Worm (Caenorhabditis elegans) whole organism, L4 larva: ENCODE data around the gene ash-2.

Experiments used
- F37D6.2 ChIP-seq: sonication (generic microtip); optimal IDR thresholded peaks from 2 replicates; lab custom pipeline; 2016; ENCODE audit warnings: mild to moderate bottlenecking, missing genetic modification characterization, missing compliant biosample characterization
- T20F7.1 ChIP-seq: fragments of 200-800 bp; sonication (Bioruptor generic); optimal IDR thresholded peaks from 2 replicates; lab custom pipeline; 2018; ENCODE audit warnings: mild to moderate bottlenecking, missing genetic modification characterization, missing compliant biosample characterization
- T26A8.4 ChIP-seq: fragments of 200-800 bp; sonication (Bioruptor generic); IDR thresholded peaks from 2 replicates; pipeline ENCODE4 v1.3.6; 2022; ENCODE audit warnings: missing genetic modification characterization, missing compliant biosample characterization
- Y105C5A.15 ChIP-seq: fragments of 200-800 bp; sonication (Bioruptor generic); IDR thresholded peaks from 2 replicates; pipeline ENCODE4 v1.3.6; 2022; ENCODE audit warnings: missing genetic modification characterization, missing compliant biosample characterization
- ZK546.5 ChIP-seq, 2 experiments: sonication (generic microtip); optimal IDR thresholded peaks; 2 replicates each; lab custom pipeline; 2017; ENCODE audit warnings: missing biosample characterization in 2 of 2, missing genetic modification characterization in 2 of 2
- ama-1 ChIP-seq: fragments of 150-350 bp; optimal IDR thresholded peaks from 2 replicates; lab custom pipeline; 2014; ENCODE audit warnings: inconsistent platforms, mixed read lengths
- arid-1 ChIP-seq: fragments of 200-800 bp; sonication (Bioruptor generic); conservative IDR thresholded peaks from 2 replicates; pipeline ENCODE4 v1.3.6; 2022; ENCODE audit warnings: missing genetic modification reagents, missing genetic modification characterization, missing compliant biosample characterization
- ceh-82 ChIP-seq: sonication (generic microtip); optimal IDR thresholded peaks from 2 replicates; lab custom pipeline; 2017; ENCODE audit warnings: missing biosample characterization, missing genetic modification characterization
- ctbp-1 ChIP-seq: fragments of 200-800 bp; sonication (Bioruptor generic); IDR thresholded peaks from 2 replicates; pipeline ENCODE4 v1.3.6; 2022; ENCODE audit warnings: missing genetic modification reagents, missing genetic modification characterization, missing compliant biosample characterization
- dmd-6 ChIP-seq: fragments of 200-800 bp; sonication (Bioruptor generic); IDR thresholded peaks from 2 replicates; pipeline ENCODE4 v1.3.6; 2022; ENCODE audit warnings: missing genetic modification reagents, missing genetic modification characterization, missing compliant biosample characterization
- dmd-8 ChIP-seq: fragments of 200-800 bp; sonication (Bioruptor generic); IDR thresholded peaks from 2 replicates; pipeline ENCODE4 v1.3.6; 2022; ENCODE audit warnings: missing genetic modification characterization, missing compliant biosample characterization
- egl-43 ChIP-seq: fragments of 200-800 bp; sonication (Bioruptor generic); IDR thresholded peaks from 2 replicates; pipeline ENCODE4 v1.3.6; 2022; ENCODE audit warnings: missing genetic modification reagents, missing genetic modification characterization, missing compliant biosample characterization
- hlh-11 ChIP-seq: fragments of 200-800 bp; sonication (Bioruptor generic); optimal IDR thresholded peaks from 2 replicates; lab custom pipeline; 2018; ENCODE audit warnings: mild to moderate bottlenecking, missing genetic modification characterization, missing compliant biosample characterization
- lin-13 ChIP-seq: fragments of 150-350 bp; optimal IDR thresholded peaks from 2 replicates; lab custom pipeline; 2014; ENCODE audit warnings: missing biosample characterization, missing genetic modification reagents, missing genetic modification characterization
- lin-29 ChIP-seq: fragments of 200-800 bp; sonication (Bioruptor generic); IDR thresholded peaks from 2 replicates; pipeline ENCODE4 v1.3.6; 2022; ENCODE audit warnings: missing genetic modification reagents, missing genetic modification characterization, missing compliant biosample characterization
- lin-39 ChIP-seq: fragments of 150-350 bp; optimal IDR thresholded peaks from 2 replicates; lab custom pipeline; 2014; ENCODE audit warnings: missing biosample characterization, missing genetic modification reagents, missing genetic modification characterization
- lsy-2 ChIP-seq, 2 experiments: fragments of 150-350 bp in 1 of 2; sonication (generic microtip) in 1 of 2; optimal IDR thresholded peaks; 2 replicates each; lab custom pipeline; 2014 to 2017; ENCODE audit warnings: missing biosample characterization in 2 of 2, missing genetic modification characterization in 2 of 2
- mdt-29 ChIP-seq: fragments of 200-800 bp; sonication (Bioruptor generic); IDR thresholded peaks from 2 replicates; pipeline ENCODE4 v1.3.6; 2022; ENCODE audit warnings: missing genetic modification reagents, missing genetic modification characterization, missing compliant biosample characterization
- mes-2 ChIP-seq: sonication (generic microtip); optimal IDR thresholded peaks from 2 replicates; lab custom pipeline; 2016; ENCODE audit warnings: missing genotype, mild to moderate bottlenecking, missing genetic modification characterization, missing compliant biosample characterization; ENCODE audit not compliant: poor library complexity, severe bottlenecking
- mxl-2 ChIP-seq: fragments of 200-800 bp; sonication (Bioruptor generic); conservative IDR thresholded peaks from 2 replicates; pipeline ENCODE4 v1.3.6; 2022; ENCODE audit warnings: missing genetic modification reagents, missing genetic modification characterization, missing compliant biosample characterization
- mxl-3 ChIP-seq: fragments of 200-800 bp; sonication (Bioruptor generic); optimal IDR thresholded peaks from 2 replicates; lab custom pipeline; 2018; ENCODE audit warnings: mild to moderate bottlenecking, missing genetic modification characterization, missing compliant biosample characterization
- nhr-11 ChIP-seq: fragments of 150-350 bp; optimal IDR thresholded peaks from 2 replicates; lab custom pipeline; 2014; ENCODE audit warnings: missing biosample characterization, missing genetic modification characterization
- nhr-111 ChIP-seq: fragments of 200-800 bp; sonication (Bioruptor generic); optimal IDR thresholded peaks from 2 replicates; lab custom pipeline; 2018; ENCODE audit warnings: mild to moderate bottlenecking, missing genetic modification characterization, missing compliant biosample characterization
- nhr-48 ChIP-seq: sonication (generic microtip); optimal IDR thresholded peaks from 2 replicates; lab custom pipeline; 2016; ENCODE audit warnings: mild to moderate bottlenecking, missing genetic modification characterization, missing compliant biosample characterization
- nhr-76 ChIP-seq: fragments of 150-350 bp; optimal IDR thresholded peaks from 2 replicates; lab custom pipeline; 2014; ENCODE audit warnings: missing biosample characterization, missing genetic modification characterization
- nhr-77 ChIP-seq: fragments of 150-350 bp; optimal IDR thresholded peaks from 2 replicates; lab custom pipeline; 2014; ENCODE audit warnings: missing biosample characterization, missing genetic modification characterization
- pha-4 ChIP-seq, 2 experiments: fragments of 150-350 bp in 1 of 2; fragments of 200-800 bp in 1 of 2; sonication (Bioruptor generic) in 1 of 2; IDR thresholded peaks in 1 of 2; optimal IDR thresholded peaks in 1 of 2; 2 replicates each; pipeline versions ENCODE4 v1.3.6 to Lab custom; 2014 to 2022; ENCODE audit warnings: missing genetic modification characterization in 2 of 2, missing genetic modification reagents in 2 of 2, missing biosample characterization in 1 of 2, missing compliant biosample characterization in 1 of 2
- rbr-2 ChIP-seq: sonication (generic microtip); optimal IDR thresholded peaks from 2 replicates; lab custom pipeline; 2016; ENCODE audit warnings: missing genotype, missing genetic modification characterization, missing compliant biosample characterization
- saeg-2 ChIP-seq: fragments of 200-800 bp; sonication (Bioruptor generic); IDR thresholded peaks from 2 replicates; pipeline ENCODE4 v1.3.6; 2022; ENCODE audit warnings: missing genetic modification reagents, missing genetic modification characterization, missing compliant biosample characterization
- sdz-12 ChIP-seq: fragments of 200-800 bp; sonication (Bioruptor generic); optimal IDR thresholded peaks from 2 replicates; lab custom pipeline; 2018; ENCODE audit warnings: mild to moderate bottlenecking, missing genetic modification characterization, missing compliant biosample characterization
- set-16 ChIP-seq: fragments of 200-800 bp; sonication (Bioruptor generic); IDR thresholded peaks from 2 replicates; pipeline ENCODE4 v1.3.6; 2022; ENCODE audit warnings: missing genetic modification reagents, missing genetic modification characterization, missing compliant biosample characterization
- snpc-1.2 ChIP-seq: fragments of 200-800 bp; sonication (Bioruptor generic); IDR thresholded peaks from 2 replicates; pipeline ENCODE4 v1.3.6; 2022; ENCODE audit warnings: missing genetic modification reagents, missing genetic modification characterization, missing compliant biosample characterization
- tra-1 ChIP-seq: fragments of 200-800 bp; sonication (Bioruptor generic); IDR thresholded peaks from 2 replicates; pipeline ENCODE4 v1.3.6; 2022; ENCODE audit warnings: missing genetic modification reagents, missing genetic modification characterization, missing compliant biosample characterization
- zfp-3 ChIP-seq: fragments of 200-800 bp; sonication (Bioruptor generic); conservative IDR thresholded peaks from 2 replicates; pipeline ENCODE4 v1.3.6; 2022; ENCODE audit warnings: missing genetic modification reagents, missing genetic modification characterization, missing compliant biosample characterization
- zip-11 ChIP-seq: fragments of 200-800 bp; sonication (Bioruptor generic); IDR thresholded peaks from 2 replicates; pipeline ENCODE4 v1.3.6; 2022; ENCODE audit warnings: missing genetic modification characterization, missing compliant biosample characterization
- ztf-11 ChIP-seq: fragments of 150-350 bp; optimal IDR thresholded peaks from 2 replicates; lab custom pipeline; 2014; ENCODE audit warnings: missing biosample characterization, missing genetic modification characterization
- ztf-7 ChIP-seq: fragments of 150-350 bp; optimal IDR thresholded peaks from 2 replicates; lab custom pipeline; 2014; ENCODE audit warnings: missing biosample characterization, missing genetic modification characterization

ash-2 gene

ce11 chrII:11974048-11974995, 5.3 kb upstream of the ash-2 start (continued):
- TF ChIP-seq ama-1 (lab: Kevin White, UChicago) (no peak), ztf-7 (tag; lab: Kevin White, UChicago) (no peak), lin-13 (GFP tag; lab: Kevin White, UChicago) (peak; percentile 23), tra-1 (GFP tag; lab: Robert Waterston, UW) (peak; percentile 54; the same call in 1 of the 2 replicates), snpc-1.2 (GFP tag; lab: Robert Waterston, UW) (0 out of 2 replicates have a peak, but pooled peaks have one; percentile 33), saeg-2 (GFP tag; lab: Robert Waterston, UW) (peak; percentile 40; the same call in 1 of the 2 replicates), ztf-11 (tag; lab: Kevin White, UChicago) (no peak), ctbp-1 (GFP tag; lab: Robert Waterston, UW) (peak; percentile 6), rbr-2 (tag; lab: Kevin White, UChicago) (peak; percentile 41), dmd-8 (no peak), lin-39 (tag; lab: Kevin White, UChicago) (peak; percentile 38), dmd-6 (GFP tag; lab: Robert Waterston, UW) (no peak; the same call in 1 of the 2 replicates), egl-43 (GFP tag; lab: Robert Waterston, UW) (peak; percentile 67), nhr-48 (tag; lab: Kevin White, UChicago) (peak; percentile 34), set-16 (GFP tag; lab: Robert Waterston, UW) (no peak), mxl-2 (GFP tag; lab: Robert Waterston, UW) (no peak), Y105C5A.15 (GFP tag; lab: Robert Waterston, UW) (no peak), nhr-77 (tag; lab: Kevin White, UChicago) (peak; percentile 69), ceh-82 (tag; lab: Kevin White, UChicago) (no peak), hlh-11 (tag; lab: Kevin White, UChicago) (peak; percentile 50), F37D6.2 (tag; lab: Kevin White, UChicago) (no peak), mxl-3 (GFP tag; lab: Kevin White, UChicago) (no peak), lin-29 (GFP tag; lab: Robert Waterston, UW) (peak; percentile 49; the same call in 1 of the 2 replicates), zfp-3 (GFP tag; lab: Robert Waterston, UW) (no peak), mes-2 (tag; lab: Kevin White, UChicago) (peak; percentile 41), nhr-11 (tag; lab: Kevin White, UChicago) (no peak), lsy-2 (tag; optimal IDR thresholded peaks at IDR 0.05; lab: Kevin White, UChicago) (peak in 1 of 2 experiments; percentile 64), mdt-29 (GFP tag; lab: Robert Waterston, UW) (peak; percentile 37; the same call in 1 of the 2 replicates), arid-1 (GFP tag; lab: Robert Waterston, UW) (peak; percentile 62; the same call in 1 of the 2 replicates), nhr-76 (tag; lab: Kevin White, UChicago) (no peak), pha-4 (GFP tag; IDR thresholded peaks at IDR 0.05; lab: Robert Waterston, UW) (no peak), pha-4 (tag; optimal IDR thresholded peaks at IDR 0.05; lab: Kevin White, UChicago) (no peak), ZK546.5 (tag; optimal IDR thresholded peaks at IDR 0.05; lab: Kevin White, UChicago) (no peak), T26A8.4 (GFP tag; lab: Robert Waterston, UW) (peak; percentile 67), T20F7.1 (GFP tag; lab: Kevin White, UChicago) (peak; percentile 25), sdz-12 (GFP tag; lab: Kevin White, UChicago) (peak; percentile 24), nhr-111 (GFP tag; lab: Kevin White, UChicago) (no peak), zip-11 (peak; percentile 4; the same call in 1 of the 2 replicates)
- TF ChIP-seq, all 104 proteins: peak for 36
